Worm (Caenorhabditis elegans) whole organism, L3 larva: Measurements from ENCODE around the gene C16C4.18.
"Not testable (repeated sequence)": the region's sequence is repeated elsewhere in the genome, so short reads cannot be mapped to it uniquely, and the experiment has no call there.

Experiments
- R02D3.7 ChIP-seq: fragments of 150-350 bp; optimal IDR thresholded peaks from 2 replicates; lab custom pipeline; 2014; ENCODE audit warnings: missing biosample characterization, missing genetic modification characterization
- ama-1 ChIP-seq: fragments of 150-350 bp; optimal IDR thresholded peaks from 2 replicates; lab custom pipeline; 2018
- ceh-16 ChIP-seq: sonication (generic microtip); optimal IDR thresholded peaks from 2 replicates; lab custom pipeline; 2017; ENCODE audit warnings: missing biosample characterization, missing genetic modification characterization
- ceh-28 ChIP-seq: fragments of 150-350 bp; optimal IDR thresholded peaks from 2 replicates; lab custom pipeline; 2014; ENCODE audit warnings: missing biosample characterization, missing genetic modification reagents, missing genetic modification characterization
- ceh-82 ChIP-seq: fragments of 150-350 bp; optimal IDR thresholded peaks from 2 replicates; lab custom pipeline; 2014; ENCODE audit warnings: missing biosample characterization, missing genetic modification characterization
- ceh-9 ChIP-seq: sonication (generic microtip); optimal IDR thresholded peaks from 2 replicates; lab custom pipeline; 2018; ENCODE audit warnings: missing biosample characterization, missing genetic modification characterization
- egl-27 ChIP-seq: sonication (generic microtip); optimal IDR thresholded peaks from 4 replicates; lab custom pipeline; 2017; ENCODE audit warnings: missing biosample characterization, missing genetic modification reagents, missing genetic modification characterization
- egl-5 ChIP-seq: fragments of 150-350 bp; optimal IDR thresholded peaks from 2 replicates; lab custom pipeline; 2017; ENCODE audit warnings: missing biosample characterization, missing genetic modification reagents, missing genetic modification characterization, inconsistent platforms
- elt-2 ChIP-seq: sonication (generic microtip); optimal IDR thresholded peaks from 2 replicates; lab custom pipeline; 2016; ENCODE audit warnings: missing genetic modification reagents, mild to moderate bottlenecking, missing genetic modification characterization, missing compliant biosample characterization
- elt-3 ChIP-seq, 3 experiments: fragments of 150-350 bp in 1 of 3; sonication (generic microtip) in 2 of 3; optimal IDR thresholded peaks; 2 replicates in 2 of 3; 4 replicates in 1 of 3; lab custom pipeline; 2014 to 2017; ENCODE audit warnings: missing biosample characterization in 3 of 3, missing genetic modification characterization in 3 of 3
- eor-1 ChIP-seq, 2 experiments: fragments of 150-350 bp; optimal IDR thresholded peaks; 2 replicates each; lab custom pipeline; 2014 to 2018; ENCODE audit warnings: missing biosample characterization in 2 of 2, missing genetic modification characterization in 2 of 2
- fkh-10 ChIP-seq: sonication (generic microtip); optimal IDR thresholded peaks from 2 replicates; lab custom pipeline; 2017; ENCODE audit warnings: missing biosample characterization, missing genetic modification reagents, missing genetic modification characterization
- fos-1 ChIP-seq: fragments of 150-350 bp; optimal IDR thresholded peaks from 2 replicates; lab custom pipeline; 2014; ENCODE audit warnings: missing biosample characterization, missing genetic modification characterization
- jun-1 ChIP-seq: fragments of 150-350 bp; optimal IDR thresholded peaks from 2 replicates; lab custom pipeline; 2014; ENCODE audit warnings: missing biosample characterization, missing genetic modification reagents, missing genetic modification characterization
- lsy-12 ChIP-seq: sonication (generic microtip); optimal IDR thresholded peaks from 2 replicates; lab custom pipeline; 2016; ENCODE audit warnings: mild to moderate bottlenecking, missing genetic modification characterization, missing compliant biosample characterization
- mdl-1 ChIP-seq: fragments of 150-350 bp; optimal IDR thresholded peaks from 2 replicates; lab custom pipeline; 2014; ENCODE audit warnings: missing biosample characterization, missing genetic modification characterization
- nfya-1 ChIP-seq: sonication (generic microtip); optimal IDR thresholded peaks from 2 replicates; lab custom pipeline; 2017; ENCODE audit warnings: missing genetic modification characterization, mild to moderate bottlenecking, missing compliant biosample characterization, antibody characterized with exemption, moderate library complexity; ENCODE audit not compliant: insufficient read depth
- nhr-11 ChIP-seq: fragments of 150-350 bp; optimal IDR thresholded peaks from 2 replicates; lab custom pipeline; 2014; ENCODE audit warnings: missing biosample characterization, missing genetic modification characterization
- nhr-23 ChIP-seq: fragments of 150-350 bp; optimal IDR thresholded peaks from 2 replicates; lab custom pipeline; 2014; ENCODE audit warnings: missing biosample characterization, missing genetic modification reagents, missing genetic modification characterization
- nhr-237 ChIP-seq: fragments of 150-350 bp; optimal IDR thresholded peaks from 2 replicates; lab custom pipeline; 2014; ENCODE audit warnings: missing biosample characterization, missing genetic modification characterization
- nhr-28 ChIP-seq: fragments of 150-350 bp; optimal IDR thresholded peaks from 2 replicates; lab custom pipeline; 2014; ENCODE audit warnings: missing biosample characterization, missing genetic modification characterization
- nhr-43 ChIP-seq: sonication (generic microtip); optimal IDR thresholded peaks from 2 replicates; lab custom pipeline; 2016; ENCODE audit warnings: mild to moderate bottlenecking, missing genetic modification characterization, missing compliant biosample characterization; ENCODE audit not compliant: poor library complexity, severe bottlenecking
- nhr-67 ChIP-seq: fragments of 150-350 bp; optimal IDR thresholded peaks from 2 replicates; lab custom pipeline; 2014; ENCODE audit warnings: missing biosample characterization, missing genetic modification characterization
- nhr-76 ChIP-seq: fragments of 150-350 bp; sonication (generic microtip); optimal IDR thresholded peaks from 5 replicates; lab custom pipeline; 2014; ENCODE audit warnings: missing biosample characterization, missing genetic modification characterization
- pha-4 ChIP-seq: fragments of 150-350 bp; optimal IDR thresholded peaks from 2 replicates; lab custom pipeline; 2014; ENCODE audit warnings: missing biosample characterization, missing genetic modification reagents, missing genetic modification characterization
- pqm-1 ChIP-seq: fragments of 150-350 bp; optimal IDR thresholded peaks from 2 replicates; lab custom pipeline; 2017; ENCODE audit warnings: missing biosample characterization, missing genetic modification characterization, inconsistent platforms
- sea-2 ChIP-seq: fragments of 150-350 bp; sonication (generic microtip); optimal IDR thresholded peaks from 4 replicates; lab custom pipeline; 2014; ENCODE audit warnings: missing biosample characterization, missing genetic modification reagents, missing genetic modification characterization
- skn-1 ChIP-seq: fragments of 150-350 bp; optimal IDR thresholded peaks from 2 replicates; lab custom pipeline; 2014; ENCODE audit warnings: missing biosample characterization, missing genetic modification characterization
- unc-39 ChIP-seq: sonication (generic microtip); optimal IDR thresholded peaks from 4 replicates; lab custom pipeline; 2017; ENCODE audit warnings: missing biosample characterization, missing genetic modification characterization
- unc-62 ChIP-seq: fragments of 150-350 bp; sonication (generic microtip); optimal IDR thresholded peaks from 4 replicates; lab custom pipeline; 2014; ENCODE audit warnings: missing biosample characterization, missing genetic modification reagents, missing genetic modification characterization
- zag-1 ChIP-seq: fragments of 150-350 bp; optimal IDR thresholded peaks from 2 replicates; lab custom pipeline; 2014; ENCODE audit warnings: missing biosample characterization, missing genetic modification characterization
- ztf-11 ChIP-seq: fragments of 150-350 bp; optimal IDR thresholded peaks from 2 replicates; lab custom pipeline; 2014; ENCODE audit warnings: missing biosample characterization, missing genetic modification characterization
- ztf-4 ChIP-seq: fragments of 150-350 bp; optimal IDR thresholded peaks from 2 replicates; lab custom pipeline; 2014; ENCODE audit warnings: missing biosample characterization, missing genetic modification characterization

Gene C16C4.18

ce11 chrII:1865683-1866431 is 4.7 kb upstream of the C16C4.18 start, which contains the start of gene math-15:
Gene math-15, plus strand, starts transcription at chrII:1866381.
- peak; percentile 67 for TF ChIP-seq elt-2 (tag; lab: Kevin White, UChicago)
- TF ChIP-seq ztf-11 (tag; lab: Kevin White, UChicago), result no peak
- TF ChIP-seq nhr-11 (tag; lab: Kevin White, UChicago), result no peak
- TF ChIP-seq pqm-1 (tag; lab: Kevin White, UChicago), result peak; percentile 11

ce11 chrII:1864278-1864677 is 3.1 kb upstream of the C16C4.18 start, which contains the start of gene C16C4.17:
Gene C16C4.17, plus strand, starts transcription at chrII:1864578.
- TF ChIP-seq mdl-1, result no peak
- TF ChIP-seq elt-2 (tag; lab: Kevin White, UChicago), result no peak
- TF ChIP-seq ceh-9 (tag; lab: Kevin White, UChicago), result no peak
- TF ChIP-seq eor-1 (tag; optimal IDR thresholded peaks at IDR 0.05; lab: Kevin White, UChicago), result no peak
- TF ChIP-seq lsy-12, result no peak
- no peak for TF ChIP-seq ceh-82 (tag; lab: Kevin White, UChicago)
- TF ChIP-seq egl-5 (tag; lab: Kevin White, UChicago), result no peak
- no peak for TF ChIP-seq nhr-28 (tag; lab: Kevin White, UChicago)
- TF ChIP-seq nhr-67 (tag; lab: Kevin White, UChicago), result no peak
- no peak for TF ChIP-seq pha-4 (tag; lab: Kevin White, UChicago)

ce11 chrII:1862334-1862733 is 1.2 kb upstream of the C16C4.18 start, which contains the start of gene fbxb-98:
Gene fbxb-98, plus strand, starts transcription at chrII:1862634.
- not testable (repeated sequence) for TF ChIP-seq sea-2 (GFP tag; lab: Kevin White, UChicago); nhr-76 (tag; lab: Kevin White, UChicago); egl-5 (tag; lab: Kevin White, UChicago)
- TF ChIP-seq, all 47 proteins: peak for 0; not testable (repeated sequence) for 47

- TF ChIP-seq elt-2, pha-4, R02D3.7 (tag; lab: Kevin White, UChicago): not testable (repeated sequence)
Measured at ce11 chrII:1854094-1854493, 7.0 kb downstream of the C16C4.18 start, which contains the start of gene fbxb-95. Gene fbxb-95, plus strand, starts transcription at chrII:1854394.

- no peak for TF ChIP-seq zag-1
- no peak for TF ChIP-seq unc-39 (tag; lab: Kevin White, UChicago)
- TF ChIP-seq nhr-11 (tag; lab: Kevin White, UChicago), result no peak
Measured at ce11 chrII:1852503-1852902, 8.6 kb downstream of the C16C4.18 start, which contains the start of gene C52E2.2. Gene C52E2.2, plus strand, starts transcription at chrII:1852803.

- TF ChIP-seq nfya-1 (no peak), skn-1 (tag; lab: Kevin White, UChicago) (no peak), sea-2 (GFP tag; lab: Kevin White, UChicago) (no peak), jun-1 (tag; lab: Kevin White, UChicago) (peak; percentile 96), ama-1 (no peak), nhr-237 (tag; lab: Kevin White, UChicago) (no peak), egl-27 (tag; lab: Kevin White, UChicago) (peak; percentile 44), nhr-76 (tag; lab: Kevin White, UChicago) (no peak), mdl-1 (no peak), unc-62 (no peak), ceh-28 (tag; lab: Kevin White, UChicago) (no peak), nhr-23 (no peak), ztf-4 (no peak), pha-4 (tag; lab: Kevin White, UChicago) (peak; percentile 52), fos-1 (tag; lab: Kevin White, UChicago) (no peak), elt-2 (tag; lab: Kevin White, UChicago) (peak; percentile 100), unc-39 (tag; lab: Kevin White, UChicago) (no peak), elt-3 (tag; optimal IDR thresholded peaks at IDR 0.05; lab: Kevin White, UChicago) (no peak), nhr-43 (tag; lab: Kevin White, UChicago) (peak; percentile 85), nhr-28 (tag; lab: Kevin White, UChicago) (no peak), ceh-82 (tag; lab: Kevin White, UChicago) (no peak), fkh-10 (no peak), nhr-67 (tag; lab: Kevin White, UChicago) (no peak), pqm-1 (tag; lab: Kevin White, UChicago) (peak; percentile 99), ceh-16 (tag; lab: Kevin White, UChicago) (no peak)
Measured at ce11 chrII:1851716-1852115, 9.4 kb downstream of the C16C4.18 start.
